Worm (Caenorhabditis elegans) whole organism, young adult: ENCODE results near the gene srlf-36.

ENCODE experiments used
- B0336.3 ChIP-seq: fragments of 200-800 bp; sonication (Bioruptor generic); IDR thresholded peaks from 2 replicates; pipeline ENCODE4 v1.3.6; 2022; ENCODE audit warnings: missing genetic modification characterization, missing compliant biosample characterization
- C06A6.2 ChIP-seq: fragments of 200-800 bp; sonication (Bioruptor generic); conservative IDR thresholded peaks from 2 replicates; pipeline ENCODE4 v1.3.6; 2022; ENCODE audit warnings: missing genetic modification characterization, missing compliant biosample characterization
- F23B12.7 ChIP-seq: sonication (generic microtip); optimal IDR thresholded peaks from 2 replicates; lab custom pipeline; 2017; ENCODE audit warnings: missing genetic modification characterization, mild to moderate bottlenecking, missing compliant biosample characterization, antibody characterized with exemption, moderate library complexity; ENCODE audit not compliant: insufficient read depth
- F37B4.10 ChIP-seq: fragments of 200-800 bp; sonication (Bioruptor generic); IDR thresholded peaks from 2 replicates; pipeline ENCODE4 v1.3.6; 2022; ENCODE audit warnings: missing genetic modification characterization, missing compliant biosample characterization
- F39B2.1 ChIP-seq: fragments of 200-800 bp; sonication (Bioruptor generic); IDR thresholded peaks from 2 replicates; pipeline ENCODE4 v1.3.6; 2022; ENCODE audit warnings: missing genetic modification reagents, missing genetic modification characterization, missing compliant biosample characterization
- K11D2.4 ChIP-seq: fragments of 200-800 bp; sonication (Bioruptor generic); IDR thresholded peaks from 2 replicates; pipeline ENCODE4 v1.3.6; 2022; ENCODE audit warnings: missing genetic modification reagents, missing genetic modification characterization, missing compliant biosample characterization
- ama-1 ChIP-seq, 3 experiments: fragments of 150-350 bp in 1 of 3; sonication (generic microtip) in 2 of 3; optimal IDR thresholded peaks; 2 replicates each; lab custom pipeline; 2014 to 2018; ENCODE audit warnings: missing biosample characterization in 2 of 3, missing genetic modification characterization in 2 of 3, missing genetic modification reagents in 2 of 3
- attf-5 ChIP-seq: fragments of 200-800 bp; sonication (Bioruptor generic); optimal IDR thresholded peaks from 2 replicates; lab custom pipeline; 2018; ENCODE audit warnings: mild to moderate bottlenecking, missing genetic modification characterization, missing compliant biosample characterization
- bed-1 ChIP-seq: fragments of 200-800 bp; sonication (Bioruptor generic); IDR thresholded peaks from 2 replicates; pipeline ENCODE4 v1.3.6; 2022; ENCODE audit warnings: missing genetic modification reagents, missing genetic modification characterization, missing compliant biosample characterization
- bed-2 ChIP-seq: fragments of 200-800 bp; sonication (Bioruptor generic); IDR thresholded peaks from 2 replicates; pipeline ENCODE4 v1.3.6; 2022; ENCODE audit warnings: missing genetic modification reagents, missing genetic modification characterization, missing compliant biosample characterization
- cebp-1 ChIP-seq, 2 experiments: fragments of 200-800 bp in 1 of 2; sonication (Bioruptor generic) in 1 of 2; sonication (generic microtip) in 1 of 2; IDR thresholded peaks in 1 of 2; optimal IDR thresholded peaks in 1 of 2; 2 replicates each; pipeline versions ENCODE4 v1.3.6 to Lab custom; 2017 to 2022; ENCODE audit warnings: missing compliant biosample characterization in 2 of 2, missing genetic modification characterization in 2 of 2, mild to moderate bottlenecking in 1 of 2, missing genetic modification reagents in 1 of 2, moderate library complexity in 1 of 2
- ceh-27 ChIP-seq: fragments of 200-800 bp; sonication (Bioruptor generic); optimal IDR thresholded peaks from 2 replicates; lab custom pipeline; 2018; ENCODE audit warnings: mild to moderate bottlenecking, missing genetic modification characterization, moderate library complexity, missing compliant biosample characterization
- die-1 ChIP-seq: sonication (generic microtip); optimal IDR thresholded peaks from 2 replicates; lab custom pipeline; 2016; ENCODE audit warnings: missing genotype, mild to moderate bottlenecking, missing genetic modification characterization, missing compliant biosample characterization
- dox-1 ChIP-seq: fragments of 200-800 bp; sonication (Bioruptor generic); IDR thresholded peaks from 2 replicates; pipeline ENCODE4 v1.3.6; 2022; ENCODE audit warnings: missing genetic modification reagents, missing genetic modification characterization, missing compliant biosample characterization
- fkh-3 ChIP-seq: sonication (generic microtip); optimal IDR thresholded peaks from 2 replicates; lab custom pipeline; 2016; ENCODE audit warnings: mild to moderate bottlenecking, missing genetic modification characterization, missing compliant biosample characterization
- hmg-1.2 ChIP-seq: fragments of 200-800 bp; sonication (Bioruptor generic); IDR thresholded peaks from 2 replicates; pipeline ENCODE4 v1.3.6; 2022; ENCODE audit warnings: missing genetic modification reagents, missing genetic modification characterization, missing compliant biosample characterization
- hmg-20 ChIP-seq: fragments of 200-800 bp; sonication (Bioruptor generic); IDR thresholded peaks from 2 replicates; pipeline ENCODE4 v1.3.6; 2022; ENCODE audit warnings: missing genetic modification reagents, missing genetic modification characterization, missing compliant biosample characterization
- hsf-1 ChIP-seq: fragments of 200-800 bp; sonication (Bioruptor generic); IDR thresholded peaks from 2 replicates; pipeline ENCODE4 v1.3.6; 2022; ENCODE audit warnings: missing genetic modification reagents, missing genetic modification characterization, missing compliant biosample characterization
- lag-1 ChIP-seq: fragments of 200-800 bp; sonication (Bioruptor generic); IDR thresholded peaks from 2 replicates; pipeline ENCODE4 v1.3.6; 2022; ENCODE audit warnings: missing genetic modification reagents, missing genetic modification characterization, missing compliant biosample characterization
- let-526 ChIP-seq: fragments of 200-800 bp; sonication (Bioruptor generic); IDR thresholded peaks from 2 replicates; pipeline ENCODE4 v1.3.6; 2022; ENCODE audit warnings: missing genetic modification reagents, missing genetic modification characterization, missing compliant biosample characterization
- lin-40 ChIP-seq: sonication (generic microtip); optimal IDR thresholded peaks from 2 replicates; lab custom pipeline; 2016; ENCODE audit warnings: missing genetic modification characterization, mild to moderate bottlenecking, missing compliant biosample characterization, missing genotype, missing genetic modification reagents
- lin-54 ChIP-seq: fragments of 200-800 bp; sonication (Bioruptor generic); optimal IDR thresholded peaks from 2 replicates; lab custom pipeline; 2018; ENCODE audit warnings: mild to moderate bottlenecking, missing genetic modification characterization, missing compliant biosample characterization
- madf-10 ChIP-seq: sonication (generic microtip); optimal IDR thresholded peaks from 2 replicates; lab custom pipeline; 2016; ENCODE audit warnings: mild to moderate bottlenecking, missing genetic modification characterization, missing compliant biosample characterization
- mxl-1 ChIP-seq: sonication (generic microtip); optimal IDR thresholded peaks from 2 replicates; lab custom pipeline; 2016; ENCODE audit warnings: missing genetic modification characterization, missing compliant biosample characterization
- nfya-2 ChIP-seq: fragments of 200-800 bp; sonication (Bioruptor generic); IDR thresholded peaks from 2 replicates; pipeline ENCODE4 v1.3.6; 2022; ENCODE audit warnings: missing genetic modification reagents, missing genetic modification characterization, missing compliant biosample characterization
- nhr-80 ChIP-seq: sonication (generic microtip); optimal IDR thresholded peaks from 2 replicates; lab custom pipeline; 2016; ENCODE audit warnings: missing genetic modification characterization, missing compliant biosample characterization
- repo-1 ChIP-seq: sonication (generic microtip); optimal IDR thresholded peaks from 2 replicates; lab custom pipeline; 2017; ENCODE audit warnings: mild to moderate bottlenecking, missing genetic modification characterization, missing compliant biosample characterization
- snpc-1.1 ChIP-seq: sonication (generic microtip); optimal IDR thresholded peaks from 2 replicates; lab custom pipeline; 2017; ENCODE audit warnings: missing genetic modification characterization, mild to moderate bottlenecking, missing compliant biosample characterization, antibody characterized with exemption, moderate library complexity, missing genotype, missing genetic modification reagents; ENCODE audit not compliant: insufficient read depth
- snpc-3.4 ChIP-seq: sonication (generic microtip); optimal IDR thresholded peaks from 2 replicates; lab custom pipeline; 2017; ENCODE audit warnings: missing genetic modification characterization, mild to moderate bottlenecking, missing compliant biosample characterization, antibody characterized with exemption, moderate library complexity, missing genotype, missing genetic modification reagents
- snpc-4 ChIP-seq, 5 experiments: fragments of 150-350 bp in 1 of 5; sonication (generic microtip) in 4 of 5; optimal IDR thresholded peaks; 2 replicates each; lab custom pipeline; 2014 to 2018; ENCODE audit warnings: missing genetic modification characterization in 5 of 5, missing biosample characterization in 3 of 5, antibody characterized with exemption in 2 of 5, mild to moderate bottlenecking in 2 of 5, missing compliant biosample characterization in 2 of 5, missing genotype in 2 of 5, moderate library complexity in 2 of 5, missing genetic modification reagents in 1 of 5
- somi-1 ChIP-seq: fragments of 200-800 bp; sonication (Bioruptor generic); optimal IDR thresholded peaks from 2 replicates; lab custom pipeline; 2018; ENCODE audit warnings: mild to moderate bottlenecking, missing genetic modification characterization, missing compliant biosample characterization
- ztf-25 ChIP-seq: fragments of 200-800 bp; sonication (Bioruptor generic); IDR thresholded peaks from 2 replicates; pipeline ENCODE4 v1.3.6; 2022; ENCODE audit warnings: missing genetic modification reagents, missing genetic modification characterization, missing compliant biosample characterization
- ztf-6 ChIP-seq: fragments of 200-800 bp; sonication (Bioruptor generic); IDR thresholded peaks from 2 replicates; pipeline ENCODE4 v1.3.6; 2022; ENCODE audit warnings: missing genetic modification reagents, missing genetic modification characterization, missing compliant biosample characterization

srlf-36 gene

DNA sequence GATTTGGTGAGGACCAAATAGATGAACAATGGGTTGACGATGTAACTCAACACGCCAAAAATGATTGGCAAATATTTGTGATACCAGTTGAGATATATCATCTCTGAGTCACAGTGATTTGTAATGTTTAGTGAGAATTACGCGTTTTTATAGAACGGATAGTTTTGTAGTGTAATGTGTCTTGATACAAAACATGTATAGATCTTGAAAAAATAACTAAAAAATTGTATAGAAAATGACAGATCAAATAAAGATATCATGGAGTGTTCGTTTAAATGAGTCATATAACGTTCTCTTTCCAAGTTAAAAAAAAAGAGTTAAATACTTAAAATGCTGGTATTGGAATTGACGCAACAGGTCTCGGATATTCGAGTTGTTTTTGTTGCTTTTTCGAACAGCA is 44.8 kb upstream of the srlf-36 start, which contains the start of gene srj-6:
TSS of gene srj-6 (minus strand) at position 101 of the 400 bp plus-strand sequence.
- TF ChIP-seq hsf-1 (GFP tag; lab: Robert Waterston, UW) = no peak
- TF ChIP-seq die-1 (tag; lab: Kevin White, UChicago) = no peak

DNA sequence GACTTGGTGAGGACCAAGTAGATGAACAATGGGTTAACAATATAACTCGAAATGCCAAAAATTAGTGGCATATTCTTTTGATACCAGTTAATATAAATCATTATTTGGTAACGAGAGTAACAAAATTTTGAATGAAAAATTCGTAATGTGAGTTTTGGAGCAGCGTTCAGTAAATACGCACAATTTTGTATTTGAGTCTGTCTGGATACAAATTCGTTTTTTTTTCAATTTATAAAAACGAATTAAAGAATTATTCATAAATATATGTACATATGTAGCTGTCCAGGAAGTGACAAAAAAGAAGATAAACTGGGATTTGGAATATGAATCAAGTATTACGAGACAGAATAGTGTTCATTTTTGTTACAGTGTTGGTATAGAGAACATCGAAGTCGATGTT is 43.4 kb upstream of the srlf-36 start, which contains the start of gene srj-5:
TSS of gene srj-5 (minus strand) at position 101 of the 400 bp plus-strand sequence.
- TF ChIP-seq C06A6.2 (GFP tag; lab: Robert Waterston, UW) (no peak), fkh-3 (no peak), die-1 (tag; lab: Kevin White, UChicago) (no peak)

DNA sequence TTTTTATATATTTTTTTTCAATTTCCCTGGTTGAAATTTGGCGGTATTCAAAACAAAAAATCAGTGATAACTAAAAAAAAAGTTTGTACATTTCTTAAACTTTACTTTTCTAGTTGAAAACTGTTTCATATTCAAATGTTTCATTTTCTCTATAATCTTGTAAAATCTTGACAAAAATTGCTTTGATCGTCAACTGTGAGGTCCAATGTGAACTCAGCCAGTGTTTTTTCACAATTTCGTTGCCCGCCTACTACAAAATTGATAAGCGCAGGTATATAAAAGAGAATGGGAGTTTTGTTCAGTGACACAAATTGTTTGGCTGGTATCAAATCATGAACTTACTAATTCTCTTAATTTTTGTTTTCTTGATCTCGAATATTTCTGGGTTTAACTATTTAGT is 37.3 kb upstream of the srlf-36 start, which contains the start of gene ugt-42:
TSS of gene ugt-42 (plus strand) at position 301 of the 400 bp plus-strand sequence.
- no peak for TF ChIP-seq bed-1 (GFP tag; lab: Robert Waterston, UW)
- TF ChIP-seq lin-54 = no peak
- TF ChIP-seq snpc-3.4 (tag; lab: Kevin White, UChicago) = no peak

ce11 chrV:646129-646528 is 36.6 kb upstream of the srlf-36 start, which contains the start of gene F48G7.12:
TSS of gene F48G7.12 (minus strand) at chrV:646229.
- TF ChIP-seq lin-54 (no peak), bed-1 (GFP tag; lab: Robert Waterston, UW) (no peak), hmg-20 (GFP tag; lab: Robert Waterston, UW) (no peak), mxl-1 (tag; lab: Kevin White, UChicago) (no peak), hsf-1 (GFP tag; lab: Robert Waterston, UW) (no peak), F37B4.10 (GFP tag; lab: Robert Waterston, UW) (no peak), somi-1 (GFP tag; lab: Kevin White, UChicago) (no peak), K11D2.4 (GFP tag; lab: Robert Waterston, UW) (no peak)

DNA sequence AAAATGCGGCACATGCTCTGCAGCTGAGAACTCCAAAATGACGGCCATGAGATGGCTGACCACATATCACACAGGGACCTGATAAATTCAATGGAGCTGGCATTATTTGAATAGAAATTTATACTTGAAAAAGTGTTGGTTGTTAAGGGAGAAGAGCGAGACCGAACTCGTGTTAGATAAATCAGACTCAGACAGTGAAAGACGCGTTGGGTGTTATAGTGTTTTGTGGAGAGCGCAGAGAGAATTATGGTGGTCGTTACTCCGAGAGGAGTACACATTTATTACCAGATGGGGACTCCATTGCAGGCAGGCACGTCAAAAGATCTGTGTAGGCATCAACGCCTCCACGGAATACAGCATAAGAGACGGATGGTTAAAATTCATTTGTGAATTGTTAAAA is 33.2 kb upstream of the srlf-36 start, which contains the start of gene nhr-190:
TSS of gene nhr-190 (minus strand) at position 175 of the 400 bp plus-strand sequence.
- TF ChIP-seq attf-5 = peak; percentile 16
- TF ChIP-seq hmg-1.2 = peak; percentile 66; the same call in 1 of the 2 replicates
- TF ChIP-seq F37B4.10 (GFP tag; lab: Robert Waterston, UW) = no peak
- TF ChIP-seq, all 124 proteins: peak for 2

DNA sequence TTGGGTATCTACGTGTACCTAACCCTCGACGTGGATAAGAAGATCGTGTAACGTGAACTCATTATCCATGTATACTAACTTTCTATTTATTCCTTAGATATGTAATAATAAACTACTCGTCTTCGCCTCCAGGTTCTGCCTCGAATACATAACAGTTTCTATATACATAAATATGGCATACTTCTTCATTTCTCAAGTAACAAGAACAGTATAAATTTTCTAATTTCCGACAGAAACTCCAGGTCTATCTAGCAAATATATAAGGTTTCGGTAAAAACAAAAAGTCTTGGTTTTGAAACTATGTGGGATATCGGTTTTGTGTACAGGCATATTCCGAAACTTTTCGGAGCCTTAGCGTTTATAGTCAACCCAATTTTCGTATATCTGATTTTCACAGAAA is 28.8 kb upstream of the srlf-36 start, which contains the start of gene srj-37:
TSS of gene srj-37 (plus strand) at position 301 of the 400 bp plus-strand sequence.
- no peak for TF ChIP-seq lin-54
- TF ChIP-seq nfya-2 (GFP tag; lab: Robert Waterston, UW) = no peak
- no peak for TF ChIP-seq bed-2 (GFP tag; lab: Robert Waterston, UW)
- TF ChIP-seq, all 124 proteins: peak for 0

- no peak for TF ChIP-seq ztf-6 (GFP tag; lab: Robert Waterston, UW)
- TF ChIP-seq B0336.3 (GFP tag; lab: Robert Waterston, UW) = no peak
- no peak for TF ChIP-seq ama-1 (optimal IDR thresholded peaks at IDR 0.05; lab: Kevin White, UChicago)
- no peak for TF ChIP-seq ama-1 (GFP tag; optimal IDR thresholded peaks at IDR 0.05; lab: Kevin White, UChicago)
- TF ChIP-seq ztf-25 = no peak
- no peak for TF ChIP-seq F23B12.7
- no peak for TF ChIP-seq let-526 (GFP tag; lab: Robert Waterston, UW)
Observed at ce11 chrV:636281-636680, 26.7 kb upstream of the srlf-36 start, which contains the start of gene pals-31. TSS of gene pals-31 (plus strand) at chrV:636581.

DNA sequence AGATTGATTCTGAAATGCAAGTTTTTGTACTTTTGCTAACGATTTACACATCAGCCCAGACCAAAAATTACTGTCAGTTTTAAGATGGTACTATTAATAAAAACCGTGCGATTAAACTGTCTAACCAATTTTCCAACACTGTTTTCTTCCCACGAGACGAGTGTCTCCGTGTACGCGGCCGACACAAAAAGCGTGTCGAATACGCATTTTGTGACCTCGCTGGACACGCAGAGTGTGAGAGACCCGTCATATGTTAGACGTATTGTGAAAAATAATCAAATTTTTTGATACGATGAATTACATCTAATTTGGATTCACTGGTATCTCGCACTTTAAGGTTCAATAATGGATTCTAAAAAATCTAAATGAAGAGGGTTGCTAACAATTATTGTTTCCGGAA is 26.1 kb upstream of the srlf-36 start:
- no peak for TF ChIP-seq lag-1
- TF ChIP-seq ceh-27 = peak; percentile 13
- peak; percentile 18 for TF ChIP-seq snpc-1.1 (tag; lab: Kevin White, UChicago)
- TF ChIP-seq snpc-4 (GFP tag; optimal IDR thresholded peaks at IDR 0.05; lab: Kevin White, UChicago) = no peak
- peak; percentile 66 to 91 (median 82) for TF ChIP-seq snpc-4 (tag; optimal IDR thresholded peaks at IDR 0.05; lab: Kevin White, UChicago)
- no peak for TF ChIP-seq madf-10 (tag; lab: Kevin White, UChicago)
- peak; percentile 36; the same call in 1 of the 2 replicates for TF ChIP-seq cebp-1 (GFP tag; IDR thresholded peaks at IDR 0.05; lab: Robert Waterston, UW)
- peak; percentile 45 for TF ChIP-seq cebp-1 (tag; optimal IDR thresholded peaks at IDR 0.05; lab: Kevin White, UChicago)
- TF ChIP-seq F39B2.1 = no peak
- no peak for TF ChIP-seq lin-40 (tag; lab: Kevin White, UChicago)
- no peak for TF ChIP-seq repo-1 (tag; lab: Kevin White, UChicago)
- peak; percentile 63 for TF ChIP-seq dox-1
- TF ChIP-seq nhr-80 = peak; percentile 88
- peak; percentile 71 for TF ChIP-seq attf-5
